Fruit fly (Drosophila melanogaster) whole organism, adult: ENCODE results near the gene qtc.

ENCODE experiments used
- CG14711 ChIP-seq: fragments of 200-800 bp; sonication (Bioruptor generic); optimal IDR thresholded peaks from 2 replicates; lab custom pipeline; 2018; ENCODE audit warnings: missing biosample characterization, mild to moderate bottlenecking, missing genetic modification characterization, moderate library complexity
- CG7045 ChIP-seq: fragments of 200-800 bp; sonication (Bioruptor generic); optimal IDR thresholded peaks from 2 replicates; lab custom pipeline; 2017; ENCODE audit warnings: missing biosample characterization, mild to moderate bottlenecking, missing genetic modification characterization

DNA sequence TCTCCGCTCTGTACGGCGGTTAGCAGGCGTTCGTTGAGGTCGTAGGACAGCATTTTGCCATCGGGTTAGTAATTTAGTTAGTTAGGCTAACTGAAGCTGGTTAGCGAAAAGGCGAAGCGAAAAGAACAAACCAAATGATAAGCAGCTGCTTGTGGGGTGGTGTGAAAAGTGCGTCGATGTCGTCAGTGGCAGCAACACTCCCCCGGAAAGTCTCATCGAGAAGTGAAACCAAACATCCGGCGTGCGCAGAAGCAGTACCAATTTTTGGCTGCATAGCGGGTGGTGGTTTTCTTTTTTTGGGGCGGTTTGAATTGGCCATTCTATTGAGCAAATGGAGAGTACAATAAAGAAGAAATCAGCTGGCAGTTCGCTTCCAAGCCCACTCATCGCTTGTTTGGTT lies 9.8 kb upstream of the qtc start, which contains the start of gene CG9121:
- no peak for TF ChIP-seq CG14711
- no peak for TF ChIP-seq CG7045 (GFP tag; lab: Kevin White, UChicago)
